Fruit fly (Drosophila melanogaster) whole organism, adult: ENCODE results near the gene tsl.

ENCODE experiments used
- CG11617 ChIP-seq: fragments of 200-800 bp; sonication (Bioruptor generic); optimal IDR thresholded peaks from 2 replicates; lab custom pipeline; 2017; ENCODE audit warnings: mild to moderate bottlenecking, missing biosample characterization, missing genetic modification reagents, missing genetic modification characterization
- CG12768 ChIP-seq: fragments of 200-800 bp; sonication (Bioruptor generic); optimal IDR thresholded peaks from 2 replicates; lab custom pipeline; 2017; ENCODE audit warnings: missing biosample characterization, missing genetic modification characterization, mild to moderate bottlenecking, moderate library complexity, missing genetic modification reagents
- CG14711 ChIP-seq: fragments of 200-800 bp; sonication (Bioruptor generic); optimal IDR thresholded peaks from 2 replicates; lab custom pipeline; 2018; ENCODE audit warnings: missing biosample characterization, mild to moderate bottlenecking, missing genetic modification characterization, moderate library complexity
- CG1620 ChIP-seq: fragments of 200-800 bp; sonication (Bioruptor generic); optimal IDR thresholded peaks from 2 replicates; lab custom pipeline; 2016; ENCODE audit warnings: missing biosample characterization, missing genetic modification characterization
- CG33017 ChIP-seq: fragments of 200-800 bp; sonication (Bioruptor generic); optimal IDR thresholded peaks from 2 replicates; lab custom pipeline; 2018; ENCODE audit warnings: missing biosample characterization, mild to moderate bottlenecking, missing genetic modification characterization, moderate library complexity
- CG5204 ChIP-seq: fragments of 200-800 bp; sonication (Bioruptor generic); optimal IDR thresholded peaks from 2 replicates; lab custom pipeline; 2016; ENCODE audit warnings: missing biosample characterization, missing genetic modification characterization
- CG7045 ChIP-seq: fragments of 200-800 bp; sonication (Bioruptor generic); optimal IDR thresholded peaks from 2 replicates; lab custom pipeline; 2017; ENCODE audit warnings: missing biosample characterization, mild to moderate bottlenecking, missing genetic modification characterization
- CG7101 ChIP-seq: fragments of 200-800 bp; sonication (Bioruptor generic); optimal IDR thresholded peaks from 2 replicates; lab custom pipeline; 2018; ENCODE audit warnings: missing biosample characterization, mild to moderate bottlenecking, missing genetic modification characterization, moderate library complexity
- Clk ChIP-seq: fragments of 200-800 bp; sonication (Bioruptor generic); optimal IDR thresholded peaks from 2 replicates; lab custom pipeline; 2017; ENCODE audit warnings: missing biosample characterization, missing genetic modification characterization
- Crg-1 ChIP-seq: fragments of 200-800 bp; sonication (Bioruptor generic); optimal IDR thresholded peaks from 2 replicates; lab custom pipeline; 2016; ENCODE audit warnings: missing biosample characterization, missing genetic modification characterization
- Hr96 ChIP-seq: fragments of 200-800 bp; sonication (Bioruptor generic); optimal IDR thresholded peaks from 2 replicates; lab custom pipeline; 2016; ENCODE audit warnings: missing biosample characterization, missing genetic modification characterization
- Mnt ChIP-seq: fragments of 200-800 bp; sonication (Bioruptor generic); optimal IDR thresholded peaks from 2 replicates; lab custom pipeline; 2016; ENCODE audit warnings: missing biosample characterization, mild to moderate bottlenecking, missing genetic modification characterization
- cic ChIP-seq: fragments of 200-800 bp; sonication (Bioruptor generic); optimal IDR thresholded peaks from 2 replicates; lab custom pipeline; 2017; ENCODE audit warnings: missing biosample characterization, mild to moderate bottlenecking, missing genetic modification characterization, moderate library complexity
- cnc ChIP-seq, 2 experiments: fragments of >200 bp; optimal IDR thresholded peaks; 2 replicates each; lab custom pipeline; 2017
- kay ChIP-seq: fragments of 200-800 bp; sonication (Bioruptor generic); peaks from one replicate; lab custom pipeline; 2016; ENCODE audit warnings: missing biosample characterization, missing genetic modification characterization, borderline replicate concordance
- ovo ChIP-seq: fragments of 200-800 bp; sonication (Bioruptor generic); optimal IDR thresholded peaks from 2 replicates; lab custom pipeline; 2016; ENCODE audit warnings: missing biosample characterization, missing genetic modification characterization
- pad ChIP-seq: fragments of 200-800 bp; sonication (Bioruptor generic); optimal IDR thresholded peaks from 3 replicates; lab custom pipeline; 2017; ENCODE audit warnings: missing biosample characterization, missing genetic modification characterization, mild to moderate bottlenecking, moderate library complexity, missing genetic modification reagents
- tj ChIP-seq: fragments of 200-800 bp; sonication (Bioruptor generic); optimal IDR thresholded peaks from 3 replicates; lab custom pipeline; 2017; ENCODE audit warnings: missing biosample characterization, mild to moderate bottlenecking, missing genetic modification characterization, moderate library complexity
- toe ChIP-seq: fragments of 200-800 bp; sonication (Bioruptor generic); optimal IDR thresholded peaks from 2 replicates; lab custom pipeline; 2016; ENCODE audit warnings: missing biosample characterization, missing genetic modification characterization

Gene tsl

dm6 chr3R:21782295-21782922 is at the start of gene tsl:
Gene tsl (minus strand): TSS chr3R:21782536.
- TF ChIP-seq cic (GFP tag; lab: Kevin White, UChicago) = peak; percentile 23
- no peak for TF ChIP-seq pad

dm6 chr3R:21831040-21831439 is 48.7 kb upstream of the tsl start:
- TF ChIP-seq CG7045 (GFP tag; lab: Kevin White, UChicago) (no peak), cic (GFP tag; lab: Kevin White, UChicago) (no peak), CG12768 (GFP tag; lab: Kevin White, UChicago) (no peak), pad (no peak), CG11617 (GFP tag; lab: Kevin White, UChicago) (no peak), toe (GFP tag; lab: Kevin White, UChicago) (no peak), Crg-1 (GFP tag; lab: Kevin White, UChicago) (no peak), CG1620 (GFP tag; lab: Kevin White, UChicago) (no peak), cnc (optimal IDR thresholded peaks at IDR 0.05; lab: Kevin White, UChicago) (no peak), kay (no peak), CG14711 (tag; lab: Kevin White, UChicago) (no peak), tj (GFP tag; lab: Kevin White, UChicago) (no peak), CG5204 (GFP tag; lab: Kevin White, UChicago) (no peak), Hr96 (GFP tag; lab: Kevin White, UChicago) (no peak), CG7101 (tag; lab: Kevin White, UChicago) (no peak), ovo (no peak), CG33017 (no peak)

dm6 chr3R:21830303-21830707 is 48.0 kb upstream of the tsl start:
- TF ChIP-seq kay = no peak

- peak; percentile 47 for TF ChIP-seq pad
- no peak for TF ChIP-seq ovo
- peak; percentile 67 for TF ChIP-seq tj (GFP tag; lab: Kevin White, UChicago)
- TF ChIP-seq Mnt (GFP tag; lab: Kevin White, UChicago) = no peak
- no peak for TF ChIP-seq CG14711 (tag; lab: Kevin White, UChicago)
These were observed 47.2 kb upstream of the tsl start for dm6 chr3R:21829487-21829957.

dm6 chr3R:21828785-21829486 is 46.6 kb upstream of the tsl start:
- no peak for TF ChIP-seq CG5204 (GFP tag; lab: Kevin White, UChicago)
- no peak for TF ChIP-seq CG14711 (tag; lab: Kevin White, UChicago)
- TF ChIP-seq Crg-1 (GFP tag; lab: Kevin White, UChicago) = no peak
- TF ChIP-seq tj (GFP tag; lab: Kevin White, UChicago) = no peak
- TF ChIP-seq pad = no peak
- no peak for TF ChIP-seq Clk (GFP tag; lab: Kevin White, UChicago)
- no peak for TF ChIP-seq Hr96 (GFP tag; lab: Kevin White, UChicago)
- no peak for TF ChIP-seq CG1620 (GFP tag; lab: Kevin White, UChicago)

dm6 chr3R:21828040-21828526 is 45.7 kb upstream of the tsl start:
- TF ChIP-seq CG14711 (tag; lab: Kevin White, UChicago) (no peak), Mnt (GFP tag; lab: Kevin White, UChicago) (no peak), kay (no peak), CG7045 (GFP tag; lab: Kevin White, UChicago) (no peak)

dm6 chr3R:21827453-21828039 is 45.2 kb upstream of the tsl start:
- TF ChIP-seq pad = peak; percentile 55
- TF ChIP-seq CG33017 = no peak
- no peak for TF ChIP-seq CG5204 (GFP tag; lab: Kevin White, UChicago)
